Fruit fly (Drosophila melanogaster) whole organism, embryonic: ENCODE measurements around the gene CG4467.

Source experiments
- Bteb2 ChIP-seq: fragments of 200-800 bp; sonication (Bioruptor generic); optimal IDR thresholded peaks from 2 replicates; lab custom pipeline; 2016; ENCODE audit warnings: missing biosample characterization, missing genetic modification characterization
- CG3163 ChIP-seq: fragments of 200-800 bp; sonication (Bioruptor generic); optimal IDR thresholded peaks from 3 replicates; lab custom pipeline; 2016; ENCODE audit warnings: missing biosample characterization, missing genetic modification characterization
- CG4282 ChIP-seq: fragments of 200-800 bp; sonication (Bioruptor generic); optimal IDR thresholded peaks from 2 replicates; lab custom pipeline; 2016; ENCODE audit warnings: missing biosample characterization, missing genetic modification characterization
- Dad ChIP-seq: fragments of 200-800 bp; sonication (Bioruptor generic); optimal IDR thresholded peaks from 3 replicates; lab custom pipeline; 2016; ENCODE audit warnings: missing biosample characterization, missing genetic modification characterization
- Hmx ChIP-seq: fragments of 200-800 bp; sonication (Bioruptor generic); optimal IDR thresholded peaks from 2 replicates; lab custom pipeline; 2016; ENCODE audit warnings: missing biosample characterization, missing genetic modification characterization
- Rfx ChIP-seq: fragments of 200-800 bp; sonication (Bioruptor generic); IDR thresholded peaks from 2 replicates; pipeline ENCODE4 v1.3.6; 2022; ENCODE audit warnings: missing biosample characterization, missing genetic modification characterization
- Sox102F ChIP-seq: fragments of 200-800 bp; sonication (Bioruptor generic); optimal IDR thresholded peaks from 2 replicates; lab custom pipeline; 2018; ENCODE audit warnings: missing biosample characterization, mild to moderate bottlenecking, missing genetic modification characterization, moderate library complexity
- zfh2 ChIP-seq: fragments of 200-800 bp; sonication (Bioruptor generic); optimal IDR thresholded peaks from 2 replicates; lab custom pipeline; 2016; ENCODE audit warnings: missing biosample characterization, missing genetic modification characterization

- TF ChIP-seq Bteb2 (no peak), CG4282 (no peak), Hmx (GFP tag; lab: Kevin White, UChicago) (no peak), zfh2 (GFP tag; lab: Kevin White, UChicago) (no peak), Sox102F (no peak), CG3163 (GFP tag; lab: Kevin White, UChicago) (no peak), Rfx (GFP tag; lab: Robert Waterston, UW) (no peak), Dad (GFP tag; lab: Kevin White, UChicago) (no peak)
Measured at dm6 chr3R:23195711-23196110, 53.0 kb downstream of the CG4467 start.
